Fruit fly (Drosophila melanogaster) whole organism, embryonic: ENCODE results near the gene Mst98Ca.

ENCODE experiments used
- Ada2b ChIP-seq: fragments of 200-800 bp; sonication (Bioruptor generic); IDR thresholded peaks from 2 replicates; pipeline ENCODE4 v1.3.6; 2022; ENCODE audit warnings: missing biosample characterization, missing genetic modification characterization
- Asciz ChIP-seq: fragments of 200-800 bp; sonication (Bioruptor generic); optimal IDR thresholded peaks from 2 replicates; lab custom pipeline; 2017; ENCODE audit warnings: missing biosample characterization, mild to moderate bottlenecking, missing genetic modification characterization, missing genetic modification reagents
- Atf6 ChIP-seq: fragments of 200-800 bp; sonication (Bioruptor generic); IDR thresholded peaks from 2 replicates; pipeline ENCODE4 v1.3.6; 2022; ENCODE audit warnings: missing biosample characterization, missing genetic modification characterization
- Bteb2 ChIP-seq: fragments of 200-800 bp; sonication (Bioruptor generic); optimal IDR thresholded peaks from 2 replicates; lab custom pipeline; 2016; ENCODE audit warnings: missing biosample characterization, missing genetic modification characterization
- CG10267 ChIP-seq: fragments of 200-800 bp; sonication (Bioruptor generic); optimal IDR thresholded peaks from 2 replicates; lab custom pipeline; 2018; ENCODE audit warnings: missing biosample characterization, mild to moderate bottlenecking, missing genetic modification characterization, moderate library complexity
- CG11247 ChIP-seq: fragments of 200-800 bp; sonication (Bioruptor generic); IDR thresholded peaks from 2 replicates; pipeline ENCODE4 v1.3.6; 2022; ENCODE audit warnings: missing biosample characterization, missing genetic modification characterization
- CG11696 ChIP-seq: fragments of 200-800 bp; sonication (Bioruptor generic); IDR thresholded peaks from 2 replicates; pipeline ENCODE4 v1.3.6; 2022; ENCODE audit warnings: missing biosample characterization, missing genetic modification characterization
- CG12942 ChIP-seq: fragments of 200-800 bp; sonication (Bioruptor generic); optimal IDR thresholded peaks from 3 replicates; lab custom pipeline; 2016; ENCODE audit warnings: missing biosample characterization, missing genetic modification characterization
- CG13894 ChIP-seq: fragments of 200-800 bp; sonication (Bioruptor generic); optimal IDR thresholded peaks from 3 replicates; lab custom pipeline; 2018; ENCODE audit warnings: missing biosample characterization, mild to moderate bottlenecking, missing genetic modification characterization, moderate library complexity
- CG17361 ChIP-seq: fragments of 200-800 bp; sonication (Bioruptor generic); IDR thresholded peaks from 3 replicates; pipeline ENCODE4 v1.3.6; 2022; ENCODE audit warnings: missing biosample characterization, missing genetic modification characterization
- CG1832 ChIP-seq: fragments of 200-800 bp; sonication (Bioruptor generic); optimal IDR thresholded peaks from 2 replicates; lab custom pipeline; 2017; ENCODE audit warnings: missing biosample characterization, mild to moderate bottlenecking, missing genetic modification characterization, inconsistent platforms
- CG2678 ChIP-seq: fragments of 200-800 bp; sonication (Bioruptor generic); optimal IDR thresholded peaks from 3 replicates; lab custom pipeline; 2019; ENCODE audit warnings: missing biosample characterization, mild to moderate bottlenecking, missing genetic modification characterization, moderate library complexity
- CG30020 ChIP-seq: fragments of 200-800 bp; optimal IDR thresholded peaks from 2 replicates; lab custom pipeline; 2019; ENCODE audit warnings: missing biosample characterization, mild to moderate bottlenecking, missing genetic modification characterization, moderate library complexity
- CG31224 ChIP-seq: fragments of 200-800 bp; sonication (Bioruptor generic); IDR thresholded peaks from 2 replicates; pipeline ENCODE4 v1.3.6; 2022; ENCODE audit warnings: missing biosample characterization, missing genetic modification characterization
- CG43689 ChIP-seq: fragments of 200-800 bp; sonication (Bioruptor generic); IDR thresholded peaks from 2 replicates; pipeline ENCODE4 v1.3.6; 2022; ENCODE audit warnings: missing biosample characterization, missing genetic modification characterization
- CG4730 ChIP-seq: fragments of 200-800 bp; sonication (Bioruptor generic); IDR thresholded peaks from 2 replicates; pipeline ENCODE4 v1.3.6; 2022; ENCODE audit warnings: missing biosample characterization, missing genetic modification characterization
- CG6272 ChIP-seq: fragments of 200-800 bp; sonication (Bioruptor generic); IDR thresholded peaks from 2 replicates; pipeline ENCODE4 v1.3.6; 2022; ENCODE audit warnings: missing biosample characterization, missing genetic modification characterization
- CG6683 ChIP-seq: fragments of 200-800 bp; sonication (Bioruptor generic); optimal IDR thresholded peaks from 2 replicates; lab custom pipeline; 2017; ENCODE audit warnings: missing biosample characterization, mild to moderate bottlenecking, missing genetic modification characterization, missing genetic modification reagents
- CG6765 ChIP-seq: fragments of 200-800 bp; sonication (Bioruptor generic); optimal IDR thresholded peaks from 3 replicates; lab custom pipeline; 2017; ENCODE audit warnings: missing biosample characterization, mild to moderate bottlenecking, missing genetic modification characterization
- CG7372 ChIP-seq: fragments of 200-800 bp; sonication (Bioruptor generic); IDR thresholded peaks from 2 replicates; pipeline ENCODE4 v1.3.6; 2022; ENCODE audit warnings: missing biosample characterization, missing genetic modification characterization
- CG8089 ChIP-seq: fragments of 200-800 bp; sonication (Bioruptor generic); optimal IDR thresholded peaks from 3 replicates; lab custom pipeline; 2016; ENCODE audit warnings: missing biosample characterization, missing genetic modification characterization
- CG8388 ChIP-seq: fragments of 200-800 bp; sonication (Bioruptor generic); optimal IDR thresholded peaks from 2 replicates; lab custom pipeline; 2019; ENCODE audit warnings: missing biosample characterization, mild to moderate bottlenecking, missing genetic modification characterization, moderate library complexity
- CG9932 ChIP-seq: fragments of 200-800 bp; sonication (Bioruptor generic); IDR thresholded peaks from 2 replicates; pipeline ENCODE4 v1.3.6; 2022; ENCODE audit warnings: missing biosample characterization, missing genetic modification characterization
- CHES-1-like ChIP-seq: fragments of 200-800 bp; sonication (Bioruptor generic); optimal IDR thresholded peaks from 2 replicates; lab custom pipeline; 2016; ENCODE audit warnings: missing biosample characterization, missing genetic modification characterization
- Doc3 ChIP-seq: fragments of 200-800 bp; sonication (Bioruptor generic); IDR thresholded peaks from 3 replicates; pipeline ENCODE4 v1.3.6; 2022; ENCODE audit warnings: missing biosample characterization, missing genetic modification characterization; ENCODE audit not compliant: partially characterized antibody
- Ets65A ChIP-seq: fragments of 200-800 bp; sonication (Bioruptor generic); peaks from one replicate; lab custom pipeline; 2016; ENCODE audit warnings: missing biosample characterization, missing genetic modification characterization
- Gsc ChIP-seq: fragments of 200-800 bp; sonication (Bioruptor generic); IDR thresholded peaks from 2 replicates; pipeline ENCODE4 v1.3.6; 2022; ENCODE audit warnings: missing biosample characterization, missing genetic modification characterization
- HmgZ ChIP-seq: fragments of 200-800 bp; sonication (Bioruptor generic); optimal IDR thresholded peaks from 2 replicates; lab custom pipeline; 2018; ENCODE audit warnings: missing biosample characterization, mild to moderate bottlenecking, missing genetic modification characterization
- Hr78 ChIP-seq, 2 experiments: fragments of 200-800 bp in 1 of 2; fragments of >200 bp in 1 of 2; sonication (Bioruptor generic) in 1 of 2; optimal IDR thresholded peaks; 2 replicates each; lab custom pipeline; 2017 to 2019; ENCODE audit warnings: missing biosample characterization in 2 of 2, missing genetic modification characterization in 2 of 2, mild to moderate bottlenecking in 1 of 2, moderate library complexity in 1 of 2
- Med ChIP-seq: fragments of 200-800 bp; sonication (Bioruptor generic); peaks from one replicate; lab custom pipeline; 2016; ENCODE audit warnings: missing biosample characterization, missing genetic modification characterization, mild to moderate bottlenecking, inconsistent platforms, moderate library complexity
- Mrtf ChIP-seq: fragments of 200-800 bp; sonication (Bioruptor generic); IDR thresholded peaks from 3 replicates; pipeline ENCODE4 v1.3.6; 2022; ENCODE audit warnings: missing biosample characterization, missing genetic modification characterization
- Six4 ChIP-seq: fragments of 200-800 bp; sonication (Bioruptor generic); optimal IDR thresholded peaks from 2 replicates; lab custom pipeline; 2016; ENCODE audit warnings: missing biosample characterization, missing genetic modification characterization
- Spps ChIP-seq: fragments of 200-800 bp; sonication (Bioruptor generic); optimal IDR thresholded peaks from 2 replicates; lab custom pipeline; 2018; ENCODE audit warnings: missing biosample characterization, mild to moderate bottlenecking, missing genetic modification characterization
- ac ChIP-seq: fragments of 200-800 bp; sonication (Bioruptor generic); optimal IDR thresholded peaks from 3 replicates; lab custom pipeline; 2017; ENCODE audit warnings: missing biosample characterization, mild to moderate bottlenecking, missing genetic modification characterization
- ara ChIP-seq: fragments of 200-800 bp; sonication (Bioruptor generic); IDR thresholded peaks from 2 replicates; pipeline ENCODE4 v1.3.6; 2022; ENCODE audit warnings: missing biosample characterization, missing genetic modification characterization
- chn ChIP-seq: fragments of 200-800 bp; sonication (Bioruptor generic); optimal IDR thresholded peaks from 2 replicates; lab custom pipeline; 2016; ENCODE audit warnings: missing biosample characterization, missing genetic modification characterization
- corto ChIP-seq: fragments of 200-800 bp; sonication (Bioruptor generic); optimal IDR thresholded peaks from 2 replicates; lab custom pipeline; 2016; ENCODE audit warnings: missing biosample characterization, mild to moderate bottlenecking, missing genetic modification characterization, moderate library complexity
- da ChIP-seq: fragments of 200-800 bp; sonication (Bioruptor generic); optimal IDR thresholded peaks from 2 replicates; lab custom pipeline; 2016; ENCODE audit warnings: missing biosample characterization, missing genetic modification characterization
- dysf ChIP-seq: fragments of 200-800 bp; sonication (Bioruptor generic); IDR thresholded peaks from 3 replicates; pipeline ENCODE4 v1.3.6; 2022; ENCODE audit warnings: missing biosample characterization, missing genetic modification characterization
- exex ChIP-seq: fragments of 200-800 bp; sonication (Bioruptor generic); optimal IDR thresholded peaks from 4 replicates; lab custom pipeline; 2018; ENCODE audit warnings: missing biosample characterization, mild to moderate bottlenecking, missing genetic modification characterization, moderate library complexity
- fd3F ChIP-seq: fragments of 200-800 bp; sonication (Bioruptor generic); optimal IDR thresholded peaks from 2 replicates; lab custom pipeline; 2018; ENCODE audit warnings: missing biosample characterization, mild to moderate bottlenecking, missing genetic modification characterization, moderate library complexity
- grau ChIP-seq: fragments of 200-800 bp; optimal IDR thresholded peaks from 3 replicates; lab custom pipeline; 2019; ENCODE audit warnings: missing biosample characterization, mild to moderate bottlenecking, missing genetic modification characterization, moderate library complexity
- jumu ChIP-seq: fragments of 200-800 bp; sonication (Bioruptor generic); optimal IDR thresholded peaks from 3 replicates; lab custom pipeline; 2016; ENCODE audit warnings: missing biosample characterization, missing genetic modification characterization
- lbe ChIP-seq: fragments of 200-800 bp; sonication (Bioruptor generic); optimal IDR thresholded peaks from 2 replicates; lab custom pipeline; 2016; ENCODE audit warnings: missing biosample characterization, mild to moderate bottlenecking, missing genetic modification characterization
- lmd ChIP-seq: fragments of 200-800 bp; sonication (Bioruptor generic); IDR thresholded peaks from 2 replicates; pipeline ENCODE4 v1.3.6; 2022; ENCODE audit warnings: missing biosample characterization, missing genetic modification characterization
- sc ChIP-seq, 3 experiments: fragments of >200 bp in 2 of 3; fragments of 200-800 bp in 1 of 3; sonication (Bioruptor generic) in 1 of 3; optimal IDR thresholded peaks; 2 replicates in 2 of 3; 3 replicates in 1 of 3; lab custom pipeline; 2017; ENCODE audit warnings: mild to moderate bottlenecking in 1 of 3, missing biosample characterization in 1 of 3, missing genetic modification characterization in 1 of 3, missing genetic modification reagents in 1 of 3
- sob ChIP-seq: fragments of 200-800 bp; sonication (Bioruptor generic); IDR thresholded peaks from 2 replicates; pipeline ENCODE4 v1.3.6; 2022; ENCODE audit warnings: missing biosample characterization, missing genetic modification characterization
- vfl ChIP-seq: fragments of 200-800 bp; sonication (Bioruptor generic); optimal IDR thresholded peaks from 2 replicates; lab custom pipeline; 2016; ENCODE audit warnings: missing biosample characterization, missing genetic modification characterization
- zen ChIP-seq: fragments of 200-800 bp; sonication (Bioruptor generic); optimal IDR thresholded peaks from 3 replicates; lab custom pipeline; 2018; ENCODE audit warnings: missing biosample characterization, mild to moderate bottlenecking, missing genetic modification characterization, moderate library complexity

The Mst98Ca gene

DNA sequence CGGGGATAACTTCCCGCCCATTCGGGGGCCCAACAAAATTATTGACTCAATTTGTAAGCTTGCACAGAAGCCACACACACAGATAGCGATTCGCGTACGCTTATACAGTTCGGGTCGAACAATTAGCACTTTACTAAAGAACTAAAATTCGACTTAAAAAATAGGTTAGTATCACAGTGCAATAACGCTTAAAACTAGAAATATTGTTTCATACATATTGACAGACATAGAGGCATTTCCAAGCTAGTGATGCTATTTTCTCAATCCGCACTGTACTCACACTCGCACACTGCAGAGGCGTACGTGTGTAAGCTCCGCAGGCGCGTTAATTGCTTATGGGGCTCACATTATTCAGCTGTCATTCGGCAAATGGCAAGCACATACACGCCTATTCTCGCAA, 6.4 kb downstream of the Mst98Ca start (continued):
- TF ChIP-seq Med = peak; percentile 64
- TF ChIP-seq lmd (GFP tag; lab: Robert Waterston, UW) = 0 out of 2 replicates have a peak, but pooled peaks have one; percentile 12
- 0 out of 2 replicates have a peak, but pooled peaks have one; percentile 22 for TF ChIP-seq CG11696 (GFP tag; lab: Robert Waterston, UW)
- TF ChIP-seq HmgZ (tag; lab: Kevin White, UChicago) = no peak
- TF ChIP-seq dysf (GFP tag; lab: Robert Waterston, UW) = peak; percentile 43; the same call in 2 of the 3 replicates
- no peak for TF ChIP-seq zen (tag; lab: Kevin White, UChicago)
- 0 out of 3 replicates have a peak, but pooled peaks have one; percentile 40 for TF ChIP-seq Mrtf (GFP tag; lab: Robert Waterston, UW)
- TF ChIP-seq Hr78 (GFP tag; optimal IDR thresholded peaks at IDR 0.05; lab: Kevin White, UChicago) = no peak
- no peak for TF ChIP-seq Ada2b
- TF ChIP-seq Ets65A = peak; percentile 77
- TF ChIP-seq jumu = no peak
- peak; percentile 46; the same call in 1 of the 2 replicates for TF ChIP-seq sob (GFP tag; lab: Robert Waterston, UW)
- TF ChIP-seq Doc3 (GFP tag; lab: Robert Waterston, UW) = no peak

DNA sequence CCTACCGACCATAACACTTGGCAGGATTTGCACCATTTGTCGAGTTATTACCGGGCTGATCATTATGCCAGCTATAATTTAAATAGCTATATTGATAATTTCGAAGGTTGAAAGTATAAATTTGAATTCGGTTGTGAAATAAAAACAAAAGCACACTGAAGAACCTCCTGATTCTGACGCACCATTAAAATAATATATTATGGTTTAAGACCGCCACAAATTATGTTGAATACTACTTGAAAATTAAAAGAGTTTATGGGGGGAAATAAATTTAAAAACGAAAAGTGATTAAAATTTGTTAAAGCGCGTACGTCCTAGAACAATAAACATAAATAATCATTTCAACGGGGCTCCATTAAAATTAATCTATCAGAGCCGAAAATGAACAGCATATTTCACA, 13.4 kb downstream of the Mst98Ca start, which contains the start of gene CG12516:
CG12516 (minus strand) TSS at position 101 of the 400 bp plus-strand sequence.
- TF ChIP-seq chn (GFP tag; lab: Kevin White, UChicago) (no peak), CG4730 (GFP tag; lab: Robert Waterston, UW) (no peak), CG1832 (GFP tag; lab: Kevin White, UChicago) (no peak), CG30020 (tag; lab: Kevin White, UChicago) (no peak), ac (no peak), grau (tag; lab: Kevin White, UChicago) (no peak), exex (tag; lab: Kevin White, UChicago) (no peak), da (GFP tag; lab: Kevin White, UChicago) (no peak), CG13894 (tag; lab: Kevin White, UChicago) (no peak), Six4 (no peak), CG31224 (GFP tag; lab: Robert Waterston, UW) (no peak), CG6765 (GFP tag; lab: Kevin White, UChicago) (no peak), lbe (GFP tag; lab: Kevin White, UChicago) (no peak), sc (optimal IDR thresholded peaks at IDR 0.05; lab: Kevin White, UChicago) (no peak), sc (GFP tag; optimal IDR thresholded peaks at IDR 0.05; lab: Kevin White, UChicago) (no peak), Gsc (GFP tag; lab: Robert Waterston, UW) (no peak), CG6683 (GFP tag; lab: Kevin White, UChicago) (no peak), CG9932 (no peak)

DNA sequence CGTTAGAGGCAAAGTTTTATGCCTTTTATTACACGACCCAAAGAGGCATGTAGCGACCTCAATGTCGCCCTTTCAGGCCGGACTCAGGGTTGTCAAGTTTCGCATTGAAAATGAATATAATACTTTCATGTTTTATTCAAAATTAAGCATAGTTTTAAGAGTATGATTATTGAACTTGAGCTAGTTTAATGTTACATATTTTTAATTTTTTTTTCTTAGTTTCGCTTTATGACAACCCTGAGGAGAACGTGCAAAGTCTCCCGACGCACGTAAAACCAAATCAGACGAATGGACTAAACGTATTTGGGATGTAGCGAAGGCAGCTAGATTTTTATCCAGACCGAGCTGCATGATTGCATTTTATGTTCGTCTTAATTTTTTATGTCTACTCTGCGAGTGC, 14.8 kb downstream of the Mst98Ca start:
- TF ChIP-seq CG8089 (GFP tag; lab: Kevin White, UChicago) (no peak), ara (GFP tag; lab: Robert Waterston, UW) (no peak), Atf6 (GFP tag; lab: Robert Waterston, UW) (no peak), CHES-1-like (no peak), CG11247 (no peak), Spps (tag; lab: Kevin White, UChicago) (no peak), vfl (no peak), CG17361 (GFP tag; lab: Robert Waterston, UW) (no peak), CG7372 (no peak), Bteb2 (GFP tag; lab: Kevin White, UChicago) (no peak), fd3F (GFP tag; lab: Kevin White, UChicago) (no peak), CG9932 (no peak), CG2678 (tag; lab: Kevin White, UChicago) (peak; percentile 38), CG12942 (no peak), Gsc (GFP tag; lab: Robert Waterston, UW) (no peak), CG8388 (no peak), Asciz (no peak), CG43689 (GFP tag; lab: Robert Waterston, UW) (no peak), CG10267 (no peak), CG6272 (GFP tag; lab: Robert Waterston, UW) (no peak), corto (no peak)
